Fruit fly (Drosophila melanogaster) whole organism, adult: Measurements from ENCODE around the gene CG13127.

Experiments used
- CG11617 ChIP-seq: fragments of 200-800 bp; sonication (Bioruptor generic); optimal IDR thresholded peaks from 2 replicates; lab custom pipeline; 2017; ENCODE audit warnings: mild to moderate bottlenecking, missing biosample characterization, missing genetic modification reagents, missing genetic modification characterization
- CG12768 ChIP-seq: fragments of 200-800 bp; sonication (Bioruptor generic); optimal IDR thresholded peaks from 2 replicates; lab custom pipeline; 2017; ENCODE audit warnings: missing biosample characterization, missing genetic modification characterization, mild to moderate bottlenecking, moderate library complexity, missing genetic modification reagents
- CG14711 ChIP-seq: fragments of 200-800 bp; sonication (Bioruptor generic); optimal IDR thresholded peaks from 2 replicates; lab custom pipeline; 2018; ENCODE audit warnings: missing biosample characterization, mild to moderate bottlenecking, missing genetic modification characterization, moderate library complexity
- CG1620 ChIP-seq: fragments of 200-800 bp; sonication (Bioruptor generic); optimal IDR thresholded peaks from 2 replicates; lab custom pipeline; 2016; ENCODE audit warnings: missing biosample characterization, missing genetic modification characterization
- CG33017 ChIP-seq: fragments of 200-800 bp; sonication (Bioruptor generic); optimal IDR thresholded peaks from 2 replicates; lab custom pipeline; 2018; ENCODE audit warnings: missing biosample characterization, mild to moderate bottlenecking, missing genetic modification characterization, moderate library complexity
- CG5204 ChIP-seq: fragments of 200-800 bp; sonication (Bioruptor generic); optimal IDR thresholded peaks from 2 replicates; lab custom pipeline; 2016; ENCODE audit warnings: missing biosample characterization, missing genetic modification characterization
- CG7045 ChIP-seq: fragments of 200-800 bp; sonication (Bioruptor generic); optimal IDR thresholded peaks from 2 replicates; lab custom pipeline; 2017; ENCODE audit warnings: missing biosample characterization, mild to moderate bottlenecking, missing genetic modification characterization
- CG7101 ChIP-seq: fragments of 200-800 bp; sonication (Bioruptor generic); optimal IDR thresholded peaks from 2 replicates; lab custom pipeline; 2018; ENCODE audit warnings: missing biosample characterization, mild to moderate bottlenecking, missing genetic modification characterization, moderate library complexity
- Clk ChIP-seq: fragments of 200-800 bp; sonication (Bioruptor generic); optimal IDR thresholded peaks from 2 replicates; lab custom pipeline; 2017; ENCODE audit warnings: missing biosample characterization, missing genetic modification characterization
- Crg-1 ChIP-seq: fragments of 200-800 bp; sonication (Bioruptor generic); optimal IDR thresholded peaks from 2 replicates; lab custom pipeline; 2016; ENCODE audit warnings: missing biosample characterization, missing genetic modification characterization
- Hr96 ChIP-seq: fragments of 200-800 bp; sonication (Bioruptor generic); optimal IDR thresholded peaks from 2 replicates; lab custom pipeline; 2016; ENCODE audit warnings: missing biosample characterization, missing genetic modification characterization
- Mnt ChIP-seq: fragments of 200-800 bp; sonication (Bioruptor generic); optimal IDR thresholded peaks from 2 replicates; lab custom pipeline; 2016; ENCODE audit warnings: missing biosample characterization, mild to moderate bottlenecking, missing genetic modification characterization
- bab1 ChIP-seq: fragments of 200-800 bp; sonication (Bioruptor generic); optimal IDR thresholded peaks from 3 replicates; lab custom pipeline; 2019; ENCODE audit warnings: missing biosample characterization, mild to moderate bottlenecking, missing genetic modification characterization, moderate library complexity
- cic ChIP-seq: fragments of 200-800 bp; sonication (Bioruptor generic); optimal IDR thresholded peaks from 2 replicates; lab custom pipeline; 2017; ENCODE audit warnings: missing biosample characterization, mild to moderate bottlenecking, missing genetic modification characterization, moderate library complexity
- cnc ChIP-seq, 2 experiments: fragments of >200 bp; optimal IDR thresholded peaks; 2 replicates each; lab custom pipeline; 2017
- kay ChIP-seq: fragments of 200-800 bp; sonication (Bioruptor generic); peaks from one replicate; lab custom pipeline; 2016; ENCODE audit warnings: missing biosample characterization, missing genetic modification characterization, borderline replicate concordance
- ovo ChIP-seq: fragments of 200-800 bp; sonication (Bioruptor generic); optimal IDR thresholded peaks from 2 replicates; lab custom pipeline; 2016; ENCODE audit warnings: missing biosample characterization, missing genetic modification characterization
- pad ChIP-seq: fragments of 200-800 bp; sonication (Bioruptor generic); optimal IDR thresholded peaks from 3 replicates; lab custom pipeline; 2017; ENCODE audit warnings: missing biosample characterization, missing genetic modification characterization, mild to moderate bottlenecking, moderate library complexity, missing genetic modification reagents
- tj ChIP-seq: fragments of 200-800 bp; sonication (Bioruptor generic); optimal IDR thresholded peaks from 3 replicates; lab custom pipeline; 2017; ENCODE audit warnings: missing biosample characterization, mild to moderate bottlenecking, missing genetic modification characterization, moderate library complexity
- toe ChIP-seq: fragments of 200-800 bp; sonication (Bioruptor generic); optimal IDR thresholded peaks from 2 replicates; lab custom pipeline; 2016; ENCODE audit warnings: missing biosample characterization, missing genetic modification characterization

Gene CG13127

DNA sequence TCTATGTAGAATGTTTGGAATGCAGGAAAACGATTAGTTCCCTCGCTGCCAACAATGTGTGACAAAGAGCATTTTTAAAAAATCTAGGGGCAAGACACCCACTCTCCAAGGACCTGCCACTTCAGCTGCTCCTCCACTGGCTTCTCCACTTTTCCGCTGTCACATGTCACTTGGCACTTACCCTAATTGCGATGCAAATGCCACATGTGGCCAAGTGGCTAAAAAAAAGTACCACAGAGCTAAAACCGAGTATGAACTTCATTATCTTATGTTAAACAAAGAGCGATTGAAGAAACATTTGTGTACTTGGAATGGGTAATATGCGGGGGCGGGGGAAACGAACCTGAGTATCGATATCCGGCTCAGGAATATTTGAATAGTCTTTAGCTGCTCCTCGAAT lies 37.2 kb upstream of the CG13127 start:
- no peak for TF ChIP-seq CG7045 (GFP tag; lab: Kevin White, UChicago)
- no peak for TF ChIP-seq Hr96 (GFP tag; lab: Kevin White, UChicago)
- TF ChIP-seq Crg-1 (GFP tag; lab: Kevin White, UChicago), result no peak
- TF ChIP-seq cic, result no peak

DNA sequence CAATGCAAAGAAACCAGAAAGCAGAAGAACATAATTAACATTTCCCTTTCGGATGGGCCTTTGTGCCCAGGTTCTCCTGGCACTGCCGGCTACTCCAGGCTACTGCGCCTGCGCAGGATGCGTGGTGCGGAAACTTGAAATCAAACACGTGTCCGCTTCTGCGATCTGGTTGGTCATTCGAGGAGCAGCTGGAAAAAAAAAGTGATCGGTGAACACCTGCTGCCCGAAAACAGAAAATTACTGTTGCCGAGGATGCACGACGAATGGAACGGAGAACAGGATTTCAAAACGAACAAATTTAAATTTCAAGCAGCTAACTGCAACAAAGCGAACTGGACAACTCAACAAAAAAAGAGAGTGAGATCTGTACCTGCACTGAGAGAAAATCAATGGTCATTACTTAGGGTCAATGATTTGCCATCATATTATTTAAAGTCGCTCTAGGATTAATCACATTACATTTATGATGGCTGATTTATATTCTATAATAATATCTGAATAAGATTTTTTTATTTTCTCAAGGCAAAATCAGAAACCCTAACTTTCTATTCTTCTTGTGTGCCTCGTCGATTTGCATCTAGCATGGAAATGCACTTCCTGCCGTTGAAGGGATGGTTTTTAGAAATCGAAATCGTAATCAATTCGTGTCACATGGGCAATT lies 36.5 kb upstream of the CG13127 start:
- TF ChIP-seq Hr96 (GFP tag; lab: Kevin White, UChicago) (no peak), CG33017 (tag; lab: Kevin White, UChicago) (no peak), tj (GFP tag; lab: Kevin White, UChicago) (no peak), CG1620 (GFP tag; lab: Kevin White, UChicago) (no peak), CG5204 (GFP tag; lab: Kevin White, UChicago) (no peak), ovo (no peak)

DNA sequence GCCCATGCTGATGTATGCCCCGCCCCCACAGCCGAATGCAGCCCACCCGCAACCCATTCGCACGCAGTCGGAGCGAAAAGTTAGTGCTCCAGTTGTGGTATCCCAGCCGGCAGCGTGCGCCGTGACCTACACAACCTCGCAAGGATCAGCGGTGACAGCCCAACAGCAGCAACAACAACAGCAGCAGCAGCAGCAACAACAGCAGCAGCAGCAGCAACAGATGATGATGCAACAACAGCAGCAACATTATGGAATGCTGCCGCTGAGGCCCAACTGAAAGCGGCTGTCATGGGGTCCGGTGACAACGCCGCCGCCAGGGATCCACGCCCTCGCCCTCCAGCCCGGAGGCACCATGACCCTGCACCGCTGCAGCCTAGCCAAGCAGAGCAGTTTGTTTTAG lies 32.1 kb upstream of the CG13127 start:
- TF ChIP-seq CG14711 (no peak), CG7101 (no peak), CG7045 (GFP tag; lab: Kevin White, UChicago) (no peak), CG11617 (GFP tag; lab: Kevin White, UChicago) (no peak), Mnt (GFP tag; lab: Kevin White, UChicago) (no peak), tj (GFP tag; lab: Kevin White, UChicago) (no peak), CG12768 (GFP tag; lab: Kevin White, UChicago) (no peak), CG5204 (GFP tag; lab: Kevin White, UChicago) (no peak), cic (no peak), cnc (optimal IDR thresholded peaks at IDR 0.05; lab: Kevin White, UChicago) (no peak), toe (GFP tag; lab: Kevin White, UChicago) (no peak), Crg-1 (GFP tag; lab: Kevin White, UChicago) (no peak), Clk (no peak), Hr96 (GFP tag; lab: Kevin White, UChicago) (no peak), CG33017 (tag; lab: Kevin White, UChicago) (no peak), CG1620 (GFP tag; lab: Kevin White, UChicago) (no peak), kay (GFP tag; lab: Kevin White, UChicago) (no peak), pad (no peak), bab1 (GFP tag; lab: Kevin White, UChicago) (no peak)

DNA sequence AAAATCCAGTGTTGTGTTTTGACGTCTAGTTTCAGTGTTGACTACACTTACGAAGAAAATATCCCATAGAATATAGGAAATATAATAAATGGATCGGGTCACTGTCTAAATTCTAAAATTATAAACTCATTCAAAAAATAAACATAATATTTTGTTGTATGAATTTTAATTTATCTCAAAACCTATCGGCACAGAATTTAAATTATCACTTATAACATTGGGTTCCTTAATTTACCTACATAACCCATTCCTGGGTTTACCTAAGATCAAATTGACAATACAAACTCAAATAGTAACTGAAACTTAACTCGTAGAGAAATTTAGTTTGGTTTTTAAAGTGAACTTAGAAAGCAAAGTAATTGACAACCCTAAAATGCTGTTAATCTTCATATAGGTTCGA lies 29.9 kb upstream of the CG13127 start:
- TF ChIP-seq CG14711 (no peak), CG33017 (tag; lab: Kevin White, UChicago) (no peak), CG7045 (GFP tag; lab: Kevin White, UChicago) (no peak), CG11617 (GFP tag; lab: Kevin White, UChicago) (peak; percentile 14)

DNA sequence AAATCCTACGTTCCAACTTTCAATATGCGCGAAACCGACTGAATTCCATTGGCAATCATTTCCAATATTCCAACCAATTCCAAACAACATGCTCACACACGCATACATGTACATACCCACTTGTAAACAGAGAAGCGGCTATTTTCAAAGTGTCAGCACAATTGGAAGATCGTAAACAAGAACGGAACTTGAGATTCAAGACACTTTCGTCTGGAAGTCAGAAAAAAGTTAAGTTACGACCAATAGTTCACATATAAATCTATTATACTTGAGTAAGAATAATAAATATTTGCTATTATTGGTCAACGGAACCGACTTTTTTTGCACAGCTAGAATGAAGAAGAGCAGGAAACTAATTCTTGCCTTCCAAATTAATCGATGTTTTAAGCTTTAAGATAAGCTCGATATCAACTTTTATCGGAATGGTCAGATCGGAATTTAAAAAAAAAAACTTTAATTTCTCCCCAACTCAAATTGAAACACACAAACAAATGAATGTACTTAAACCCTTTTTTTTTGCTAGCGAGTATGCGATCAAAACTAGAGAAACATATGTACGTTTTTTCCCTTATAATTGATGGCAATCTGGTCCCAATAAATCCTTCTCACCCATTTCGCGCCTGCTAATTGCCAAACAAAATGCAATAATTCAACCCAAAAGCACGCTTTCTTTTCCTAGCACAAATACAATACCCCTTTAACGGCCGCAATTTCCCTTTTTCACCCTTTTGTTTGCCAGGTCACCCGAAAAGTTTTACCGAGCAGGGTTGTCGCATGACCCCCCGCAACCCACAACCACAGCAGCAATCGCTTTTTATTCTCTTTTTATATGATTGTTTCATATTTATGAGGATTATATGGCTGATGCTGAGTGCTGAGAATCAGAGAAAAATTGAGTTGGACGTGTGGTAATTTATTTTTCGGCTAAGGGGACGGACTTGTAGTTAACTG lies 23.8 kb upstream of the CG13127 start, which contains the start of the genes CG31875 and SoYb:
TSS of gene CG31875 (minus strand) at position 329 of the 951 bp plus-strand sequence.
TSS of gene SoYb (minus strand) at position 329 of the 951 bp plus-strand sequence.
- no peak for TF ChIP-seq CG5204 (GFP tag; lab: Kevin White, UChicago)
- no peak for TF ChIP-seq pad
- TF ChIP-seq cnc (optimal IDR thresholded peaks at IDR 0.05; lab: Kevin White, UChicago), result no peak
- TF ChIP-seq toe (GFP tag; lab: Kevin White, UChicago), result no peak
- no peak for TF ChIP-seq Clk
- peak; percentile 5 for TF ChIP-seq kay (GFP tag; lab: Kevin White, UChicago)
- no peak for TF ChIP-seq CG33017 (tag; lab: Kevin White, UChicago)
- no peak for TF ChIP-seq Hr96 (GFP tag; lab: Kevin White, UChicago)
- TF ChIP-seq CG7101, result no peak
- TF ChIP-seq Mnt (GFP tag; lab: Kevin White, UChicago), result no peak
- no peak for TF ChIP-seq cic
- TF ChIP-seq bab1 (GFP tag; lab: Kevin White, UChicago), result peak; percentile 64
- no peak for TF ChIP-seq CG1620 (GFP tag; lab: Kevin White, UChicago)
- TF ChIP-seq Crg-1 (GFP tag; lab: Kevin White, UChicago), result no peak
- TF ChIP-seq CG11617 (GFP tag; lab: Kevin White, UChicago), result no peak
- no peak for TF ChIP-seq CG12768 (GFP tag; lab: Kevin White, UChicago)
- no peak for TF ChIP-seq ovo
- TF ChIP-seq CG7045 (GFP tag; lab: Kevin White, UChicago), result no peak
- TF ChIP-seq CG14711, result peak; percentile 58
- TF ChIP-seq tj (GFP tag; lab: Kevin White, UChicago), result peak; percentile 94

DNA sequence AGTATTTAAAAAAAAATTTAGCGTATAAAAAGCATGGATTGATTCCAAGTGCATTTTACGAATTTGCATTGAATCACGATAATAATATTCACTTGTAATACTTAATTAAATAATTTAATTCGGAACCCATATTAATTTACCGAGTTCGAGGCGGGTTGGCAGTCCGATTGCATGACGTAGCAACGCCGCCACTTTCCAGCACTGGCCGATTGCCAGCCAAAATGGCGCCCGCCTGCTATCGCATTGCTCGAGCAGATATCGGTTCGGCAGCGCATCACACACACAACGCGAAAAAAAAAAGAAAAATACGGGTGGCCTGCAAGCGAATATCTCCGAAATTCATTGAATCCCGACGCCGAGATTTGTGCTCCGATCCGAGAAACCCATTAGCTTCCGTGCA lies 22.9 kb upstream of the CG13127 start, which contains the start of gene Ndf:
TSS of gene Ndf (plus strand) at position 240 of the 400 bp plus-strand sequence.
- TF ChIP-seq Mnt (GFP tag; lab: Kevin White, UChicago) (peak; percentile 71), ovo (peak; percentile 59), CG33017 (tag; lab: Kevin White, UChicago) (peak; percentile 44), CG14711 (peak; percentile 44), CG5204 (GFP tag; lab: Kevin White, UChicago) (peak; percentile 44), bab1 (GFP tag; lab: Kevin White, UChicago) (peak; percentile 61), pad (peak; percentile 65), Crg-1 (GFP tag; lab: Kevin White, UChicago) (peak; percentile 77), CG11617 (GFP tag; lab: Kevin White, UChicago) (peak; percentile 33), toe (GFP tag; lab: Kevin White, UChicago) (peak; percentile 76), CG7101 (peak; percentile 77), CG12768 (GFP tag; lab: Kevin White, UChicago) (peak; percentile 66), cnc (optimal IDR thresholded peaks at IDR 0.05; lab: Kevin White, UChicago) (peak; percentile 3 to 47), Clk (peak; percentile 25), Hr96 (GFP tag; lab: Kevin White, UChicago) (peak; percentile 51), tj (GFP tag; lab: Kevin White, UChicago) (peak; percentile 15), CG7045 (GFP tag; lab: Kevin White, UChicago) (peak; percentile 45), cic (no peak), CG1620 (GFP tag; lab: Kevin White, UChicago) (peak; percentile 77), kay (GFP tag; lab: Kevin White, UChicago) (no peak)
